Worm (Caenorhabditis elegans) whole organism, early embryonic: ENCODE data around the gene F32D8.11.

Experiments
- B0310.2 ChIP-seq: sonication (generic microtip); optimal IDR thresholded peaks from 2 replicates; lab custom pipeline; 2016; ENCODE audit warnings: mild to moderate bottlenecking, missing genetic modification characterization, missing compliant biosample characterization
- F13C5.2 ChIP-seq: sonication (generic microtip); optimal IDR thresholded peaks from 2 replicates; lab custom pipeline; 2017; ENCODE audit warnings: mild to moderate bottlenecking, missing genetic modification characterization, inconsistent platforms, missing compliant biosample characterization
- aly-1 ChIP-seq: sonication (generic microtip); optimal IDR thresholded peaks from 2 replicates; lab custom pipeline; 2016; ENCODE audit warnings: missing genetic modification characterization, missing compliant biosample characterization
- ama-1 ChIP-seq: fragments of 150-350 bp; optimal IDR thresholded peaks from 2 replicates; lab custom pipeline; 2014
- ceh-13 ChIP-seq: fragments of 200-800 bp; sonication (Bioruptor generic); optimal IDR thresholded peaks from 2 replicates; lab custom pipeline; 2018; ENCODE audit warnings: mild to moderate bottlenecking, missing genetic modification characterization, missing compliant biosample characterization
- ceh-36 ChIP-seq: sonication (generic microtip); optimal IDR thresholded peaks from 2 replicates; lab custom pipeline; 2016; ENCODE audit warnings: missing genetic modification characterization, inconsistent platforms, missing compliant biosample characterization
- ets-7 ChIP-seq: sonication (generic microtip); optimal IDR thresholded peaks from 2 replicates; lab custom pipeline; 2016; ENCODE audit warnings: missing genotype, missing genetic modification characterization, missing compliant biosample characterization
- flt-1 ChIP-seq: fragments of 200-800 bp; sonication (Bioruptor generic); IDR thresholded peaks from 2 replicates; pipeline ENCODE4 v1.3.6; 2022; ENCODE audit warnings: missing genetic modification characterization, missing compliant biosample characterization
- hmbx-1 ChIP-seq: sonication (generic microtip); optimal IDR thresholded peaks from 2 replicates; lab custom pipeline; 2016; ENCODE audit warnings: mild to moderate bottlenecking, missing genetic modification characterization, missing compliant biosample characterization
- hmg-4 ChIP-seq: fragments of 200-800 bp; sonication (Bioruptor generic); optimal IDR thresholded peaks from 2 replicates; lab custom pipeline; 2018; ENCODE audit warnings: mild to moderate bottlenecking, missing genetic modification characterization, missing compliant biosample characterization
- hnd-1 ChIP-seq: sonication (generic microtip); optimal IDR thresholded peaks from 2 replicates; lab custom pipeline; 2016; ENCODE audit warnings: missing genetic modification characterization, missing compliant biosample characterization
- pes-1 ChIP-seq: fragments of 200-800 bp; sonication (Bioruptor generic); IDR thresholded peaks from 2 replicates; pipeline ENCODE4 v1.3.6; 2022; ENCODE audit warnings: missing genetic modification reagents, missing genetic modification characterization, missing compliant biosample characterization
- scrt-1 ChIP-seq: fragments of 200-800 bp; sonication (Bioruptor generic); IDR thresholded peaks from 2 replicates; pipeline ENCODE4 v1.3.6; 2022; ENCODE audit warnings: missing genetic modification characterization, missing compliant biosample characterization
- sea-1 ChIP-seq: fragments of 200-800 bp; sonication (Bioruptor generic); conservative IDR thresholded peaks from 2 replicates; pipeline ENCODE4 v1.3.6; 2022; ENCODE audit warnings: missing genetic modification characterization, missing compliant biosample characterization
- tbx-11 ChIP-seq: fragments of 200-800 bp; sonication (Bioruptor generic); IDR thresholded peaks from 2 replicates; pipeline ENCODE4 v1.3.6; 2022; ENCODE audit warnings: missing genetic modification characterization, missing compliant biosample characterization
- tbx-37 ChIP-seq: fragments of 200-800 bp; sonication (Bioruptor generic); conservative IDR thresholded peaks from 2 replicates; pipeline ENCODE4 v1.3.6; 2022; ENCODE audit warnings: missing genetic modification reagents, missing genetic modification characterization, missing compliant biosample characterization
- tra-4 ChIP-seq: sonication (generic microtip); optimal IDR thresholded peaks from 2 replicates; lab custom pipeline; 2017; ENCODE audit warnings: missing genetic modification characterization, missing compliant biosample characterization

F32D8.11 gene

DNA sequence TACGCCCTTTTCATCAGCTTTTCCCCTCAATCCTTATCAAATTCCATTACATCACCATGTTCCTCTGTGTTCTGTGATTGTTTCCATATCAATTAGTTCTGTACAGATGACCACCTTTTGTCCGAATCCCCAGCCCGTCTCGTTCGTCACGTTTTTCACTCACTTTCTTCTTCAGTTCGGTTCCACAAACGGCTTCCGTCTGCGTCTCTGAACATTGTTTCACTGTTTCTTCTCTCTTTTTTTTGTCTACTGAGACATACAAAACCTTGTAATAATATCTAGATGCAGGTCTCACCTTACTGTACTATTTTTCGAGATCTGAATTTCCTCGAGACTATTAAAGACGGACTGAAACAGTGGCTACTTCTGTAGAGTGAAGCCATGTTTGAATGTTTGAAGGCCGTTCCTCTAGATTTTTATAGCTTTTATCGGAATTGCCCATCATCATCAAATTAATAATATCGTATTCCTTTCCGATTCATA is 2.5 kb downstream of the F32D8.11 start, which contains the start of gene F32D8.3:
TSS of gene F32D8.3 (plus strand) at position 433 of the 483 bp plus-strand sequence.
- TF ChIP-seq scrt-1 (no peak), ceh-13 (GFP tag; lab: Kevin White, UChicago) (no peak), tbx-11 (no peak), flt-1 (GFP tag; lab: Robert Waterston, UW) (no peak), F13C5.2 (tag; lab: Kevin White, UChicago) (no peak), hmg-4 (no peak), tra-4 (tag; lab: Kevin White, UChicago) (no peak), B0310.2 (tag; lab: Kevin White, UChicago) (no peak), ceh-36 (no peak), ets-7 (tag; lab: Kevin White, UChicago) (no peak), hnd-1 (tag; lab: Kevin White, UChicago) (no peak)

DNA sequence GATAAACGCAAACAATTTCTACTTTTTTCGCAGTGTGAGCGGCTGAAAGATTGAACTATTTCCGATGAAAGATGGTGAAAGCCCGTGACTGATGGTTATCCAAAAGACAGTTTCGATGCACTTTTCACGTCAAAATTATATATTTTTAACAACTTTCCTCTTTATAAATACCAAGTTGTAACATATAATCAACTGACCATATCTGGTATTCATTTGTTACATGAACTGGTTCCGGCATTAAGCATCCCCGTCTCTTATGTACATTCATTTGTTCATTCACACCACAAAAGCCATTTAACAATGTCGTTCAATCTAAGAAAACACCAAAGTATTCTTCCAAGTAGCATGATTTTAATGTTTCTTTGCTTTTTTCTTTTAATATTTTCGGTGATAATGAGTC is 5.5 kb downstream of the F32D8.11 start, which contains the start of gene F32D8.2:
TSS of gene F32D8.2 (plus strand) at position 301 of the 400 bp plus-strand sequence.
- TF ChIP-seq hmbx-1 (no peak), ama-1 (no peak), hmg-4 (no peak), ceh-36 (no peak), ceh-13 (GFP tag; lab: Kevin White, UChicago) (no peak), flt-1 (GFP tag; lab: Robert Waterston, UW) (no peak), F13C5.2 (tag; lab: Kevin White, UChicago) (no peak), B0310.2 (tag; lab: Kevin White, UChicago) (no peak), pes-1 (GFP tag; lab: Robert Waterston, UW) (no peak)

DNA sequence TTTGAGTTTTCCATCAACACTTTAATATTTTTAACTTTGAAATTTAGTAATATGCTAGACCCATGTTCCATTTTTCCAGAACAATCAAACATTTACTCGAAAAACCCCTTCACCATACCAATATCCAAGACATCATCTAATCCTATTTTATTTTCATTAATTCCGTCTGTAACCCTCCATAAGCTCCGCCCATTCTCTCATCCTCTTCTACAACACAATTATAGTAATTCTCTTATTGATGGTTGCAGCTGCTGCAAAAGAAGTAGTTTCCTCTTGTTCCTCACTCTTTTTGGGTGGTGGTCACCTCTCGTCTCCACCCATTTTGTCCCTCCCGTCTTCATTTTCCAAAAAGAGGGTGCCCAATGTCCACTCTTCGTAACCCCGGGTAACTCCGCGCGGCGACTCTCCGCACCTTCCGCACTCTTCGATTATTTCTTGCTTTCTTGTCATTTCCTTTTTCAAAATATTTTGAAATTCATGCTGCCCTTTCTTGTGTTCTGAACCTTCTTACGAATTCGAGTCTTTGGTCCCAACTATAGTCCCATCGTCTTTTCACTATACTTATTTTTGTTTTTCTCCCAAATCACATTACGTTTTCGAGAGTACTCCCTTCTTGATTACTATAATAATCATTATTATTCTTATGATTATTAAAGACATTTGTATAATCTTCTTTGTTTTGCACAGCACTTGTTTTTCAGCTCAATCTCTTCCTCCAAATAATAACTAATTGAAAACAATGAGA is 8.6 kb downstream of the F32D8.11 start, which contains the start of gene F32D8.1:
TSS of gene F32D8.1 (plus strand) at position 695 of the 745 bp plus-strand sequence.
- no peak for TF ChIP-seq hmg-4

DNA sequence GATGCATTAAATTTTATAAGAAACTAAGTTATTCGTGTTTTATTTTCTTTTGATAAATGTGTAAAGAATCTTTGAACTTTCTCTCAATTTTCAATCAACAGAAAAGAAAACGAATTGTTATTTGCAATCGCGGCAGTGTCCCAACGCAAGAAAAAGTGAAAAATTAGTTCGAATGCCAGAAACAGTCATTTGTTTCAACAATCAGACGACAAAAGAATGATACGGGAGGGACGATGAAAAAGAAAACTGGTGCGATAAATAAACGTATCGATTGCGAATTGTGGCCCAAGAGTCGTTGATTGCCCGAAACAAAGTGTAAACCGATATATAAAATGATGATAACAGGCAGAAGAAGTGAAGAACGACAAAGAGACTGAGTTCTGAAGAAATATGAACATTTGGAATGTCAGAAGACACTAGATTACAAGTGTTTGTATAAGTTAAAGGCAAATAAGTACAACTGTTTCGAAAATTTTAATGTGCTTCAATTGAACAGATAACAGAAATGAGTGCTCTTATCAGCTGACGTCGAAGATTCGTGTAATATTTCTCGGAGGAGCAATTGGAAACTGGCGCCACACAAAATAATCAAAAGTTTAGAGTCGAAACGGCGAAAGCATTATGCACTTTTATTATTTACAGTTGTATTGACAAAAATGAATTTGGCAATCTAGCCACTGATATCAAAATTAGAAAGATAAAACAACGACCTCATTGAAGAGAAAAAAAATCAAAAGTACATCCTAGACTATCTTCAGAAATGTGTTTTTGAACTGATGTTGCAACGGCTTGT is 10.9 kb downstream of the F32D8.11 start:
- no peak for TF ChIP-seq tra-4 (tag; lab: Kevin White, UChicago)
- no peak for TF ChIP-seq pes-1 (GFP tag; lab: Robert Waterston, UW)
- no peak for TF ChIP-seq scrt-1
- no peak for TF ChIP-seq tbx-37 (GFP tag; lab: Robert Waterston, UW)
- no peak for TF ChIP-seq aly-1 (tag; lab: Kevin White, UChicago)
- no peak for TF ChIP-seq sea-1 (GFP tag; lab: Robert Waterston, UW)
- no peak for TF ChIP-seq hmg-4
- no peak for TF ChIP-seq tbx-11
- no peak for TF ChIP-seq ceh-36
- TF ChIP-seq ceh-13 (GFP tag; lab: Kevin White, UChicago), result no peak
- no peak for TF ChIP-seq B0310.2 (tag; lab: Kevin White, UChicago)
- TF ChIP-seq hmbx-1, result no peak
- TF ChIP-seq hnd-1 (tag; lab: Kevin White, UChicago), result no peak
- TF ChIP-seq ama-1, result no peak
- TF ChIP-seq flt-1 (GFP tag; lab: Robert Waterston, UW), result no peak
- no peak for TF ChIP-seq ets-7 (tag; lab: Kevin White, UChicago)

DNA sequence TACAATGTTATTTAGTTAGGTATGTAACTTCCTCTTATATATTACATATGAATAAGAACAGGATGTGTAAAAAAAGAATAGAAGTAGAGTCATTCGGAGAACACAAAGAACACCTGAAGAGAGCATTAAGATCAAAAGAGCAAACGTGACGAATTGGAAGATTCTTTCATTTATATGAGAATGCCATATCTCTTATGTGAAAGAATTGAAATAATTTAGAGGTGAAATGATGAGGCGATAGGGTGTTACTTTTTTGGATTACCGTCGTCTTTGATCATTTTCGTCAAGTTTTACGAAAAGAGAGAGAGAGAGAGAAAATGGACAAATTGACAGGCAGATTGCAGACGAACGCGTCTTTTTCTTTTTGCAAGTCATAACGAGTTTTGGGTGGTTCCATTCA is 12.4 kb downstream of the F32D8.11 start:
- TF ChIP-seq tra-4 (tag; lab: Kevin White, UChicago), result no peak
- no peak for TF ChIP-seq flt-1 (GFP tag; lab: Robert Waterston, UW)
- TF ChIP-seq hmg-4, result no peak
- no peak for TF ChIP-seq ets-7 (tag; lab: Kevin White, UChicago)
- TF ChIP-seq hmbx-1, result no peak
- no peak for TF ChIP-seq sea-1 (GFP tag; lab: Robert Waterston, UW)
- TF ChIP-seq scrt-1, result no peak
- no peak for TF ChIP-seq F13C5.2 (tag; lab: Kevin White, UChicago)
- TF ChIP-seq hnd-1 (tag; lab: Kevin White, UChicago), result no peak
- TF ChIP-seq tbx-11, result no peak
- TF ChIP-seq ceh-13 (GFP tag; lab: Kevin White, UChicago), result no peak
- TF ChIP-seq aly-1 (tag; lab: Kevin White, UChicago), result no peak
- no peak for TF ChIP-seq ceh-36
- TF ChIP-seq tbx-37 (GFP tag; lab: Robert Waterston, UW), result no peak
- TF ChIP-seq pes-1 (GFP tag; lab: Robert Waterston, UW), result no peak

DNA sequence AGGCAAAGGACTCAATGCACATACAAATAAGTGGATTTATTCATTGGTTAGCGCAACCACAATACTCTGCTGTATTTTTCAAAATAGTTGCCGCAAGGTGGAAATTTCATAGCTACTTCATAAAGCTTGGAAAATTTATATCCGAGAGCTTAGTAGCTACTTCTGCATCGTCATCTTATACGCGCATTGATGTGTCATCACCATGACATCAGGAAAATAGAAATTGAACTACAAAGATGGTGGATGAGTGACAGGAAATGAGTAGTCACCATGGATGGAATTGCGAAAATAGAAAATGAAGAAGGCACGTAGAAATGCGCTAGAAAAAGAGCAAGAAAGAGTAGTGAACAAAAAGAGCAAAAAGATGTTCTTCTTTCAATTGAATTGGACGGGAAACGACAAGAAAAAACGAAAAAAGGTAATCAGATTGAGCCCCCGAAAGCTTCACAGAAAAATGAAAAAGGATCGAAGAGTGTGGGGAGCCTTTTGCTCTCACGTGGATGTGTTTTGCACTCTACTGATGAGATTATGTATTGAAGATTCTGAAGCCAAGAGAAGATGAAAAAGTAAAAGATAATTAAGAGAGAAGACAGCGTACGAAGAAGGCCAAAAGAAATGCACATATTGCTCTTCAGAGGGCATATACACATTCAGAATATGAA is 13.9 kb downstream of the F32D8.11 start:
- no peak for TF ChIP-seq scrt-1

DNA sequence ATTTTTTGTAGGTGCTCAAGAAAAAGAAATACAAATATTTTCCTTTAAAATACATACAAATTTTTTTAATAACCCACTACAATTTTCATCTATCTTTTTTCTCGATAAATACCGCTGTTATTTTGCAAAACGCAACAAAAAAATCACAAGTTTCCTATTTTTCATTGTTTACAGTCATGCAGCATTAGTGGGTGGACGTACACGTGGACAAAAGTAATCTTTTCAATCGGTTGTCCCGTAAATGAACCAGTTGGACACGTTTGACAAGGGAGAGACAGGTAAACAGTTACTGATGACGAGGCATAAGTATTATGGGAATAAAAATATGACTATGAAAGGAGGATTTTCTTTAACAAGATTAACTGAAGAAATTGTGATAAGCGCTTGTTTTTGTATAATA is 15.7 kb downstream of the F32D8.11 start:
- TF ChIP-seq ceh-13 (GFP tag; lab: Kevin White, UChicago), result no peak
- TF ChIP-seq B0310.2 (tag; lab: Kevin White, UChicago), result no peak
- TF ChIP-seq tbx-37 (GFP tag; lab: Robert Waterston, UW), result no peak
- no peak for TF ChIP-seq ceh-36
- no peak for TF ChIP-seq scrt-1
- no peak for TF ChIP-seq sea-1 (GFP tag; lab: Robert Waterston, UW)
- TF ChIP-seq hmbx-1, result no peak
- TF ChIP-seq hmg-4, result no peak
- TF ChIP-seq pes-1 (GFP tag; lab: Robert Waterston, UW), result no peak
- TF ChIP-seq hnd-1 (tag; lab: Kevin White, UChicago), result no peak
- no peak for TF ChIP-seq ama-1
- no peak for TF ChIP-seq flt-1 (GFP tag; lab: Robert Waterston, UW)
- TF ChIP-seq aly-1 (tag; lab: Kevin White, UChicago), result no peak
- no peak for TF ChIP-seq ets-7 (tag; lab: Kevin White, UChicago)
